Fruit fly (Drosophila melanogaster) whole organism, adult: ENCODE data around the gene CG14237.
A peak's percentile ranks its signal among the peaks of the same experiment; 100 is the strongest.

Experiments used
- CG11617 ChIP-seq: fragments of 200-800 bp; sonication (Bioruptor generic); optimal IDR thresholded peaks from 2 replicates; lab custom pipeline; 2017; ENCODE audit warnings: mild to moderate bottlenecking, missing biosample characterization, missing genetic modification reagents, missing genetic modification characterization
- CG12768 ChIP-seq: fragments of 200-800 bp; sonication (Bioruptor generic); optimal IDR thresholded peaks from 2 replicates; lab custom pipeline; 2017; ENCODE audit warnings: missing biosample characterization, missing genetic modification characterization, mild to moderate bottlenecking, moderate library complexity, missing genetic modification reagents
- CG14711 ChIP-seq: fragments of 200-800 bp; sonication (Bioruptor generic); optimal IDR thresholded peaks from 2 replicates; lab custom pipeline; 2018; ENCODE audit warnings: missing biosample characterization, mild to moderate bottlenecking, missing genetic modification characterization, moderate library complexity
- CG1620 ChIP-seq: fragments of 200-800 bp; sonication (Bioruptor generic); optimal IDR thresholded peaks from 2 replicates; lab custom pipeline; 2016; ENCODE audit warnings: missing biosample characterization, missing genetic modification characterization
- CG33017 ChIP-seq: fragments of 200-800 bp; sonication (Bioruptor generic); optimal IDR thresholded peaks from 2 replicates; lab custom pipeline; 2018; ENCODE audit warnings: missing biosample characterization, mild to moderate bottlenecking, missing genetic modification characterization, moderate library complexity
- CG5204 ChIP-seq: fragments of 200-800 bp; sonication (Bioruptor generic); optimal IDR thresholded peaks from 2 replicates; lab custom pipeline; 2016; ENCODE audit warnings: missing biosample characterization, missing genetic modification characterization
- CG7045 ChIP-seq: fragments of 200-800 bp; sonication (Bioruptor generic); optimal IDR thresholded peaks from 2 replicates; lab custom pipeline; 2017; ENCODE audit warnings: missing biosample characterization, mild to moderate bottlenecking, missing genetic modification characterization
- CG7101 ChIP-seq: fragments of 200-800 bp; sonication (Bioruptor generic); optimal IDR thresholded peaks from 2 replicates; lab custom pipeline; 2018; ENCODE audit warnings: missing biosample characterization, mild to moderate bottlenecking, missing genetic modification characterization, moderate library complexity
- Clk ChIP-seq: fragments of 200-800 bp; sonication (Bioruptor generic); optimal IDR thresholded peaks from 2 replicates; lab custom pipeline; 2017; ENCODE audit warnings: missing biosample characterization, missing genetic modification characterization
- Crg-1 ChIP-seq: fragments of 200-800 bp; sonication (Bioruptor generic); optimal IDR thresholded peaks from 2 replicates; lab custom pipeline; 2016; ENCODE audit warnings: missing biosample characterization, missing genetic modification characterization
- Hr96 ChIP-seq: fragments of 200-800 bp; sonication (Bioruptor generic); optimal IDR thresholded peaks from 2 replicates; lab custom pipeline; 2016; ENCODE audit warnings: missing biosample characterization, missing genetic modification characterization
- Mnt ChIP-seq: fragments of 200-800 bp; sonication (Bioruptor generic); optimal IDR thresholded peaks from 2 replicates; lab custom pipeline; 2016; ENCODE audit warnings: missing biosample characterization, mild to moderate bottlenecking, missing genetic modification characterization
- bab1 ChIP-seq: fragments of 200-800 bp; sonication (Bioruptor generic); optimal IDR thresholded peaks from 3 replicates; lab custom pipeline; 2019; ENCODE audit warnings: missing biosample characterization, mild to moderate bottlenecking, missing genetic modification characterization, moderate library complexity
- cic ChIP-seq: fragments of 200-800 bp; sonication (Bioruptor generic); optimal IDR thresholded peaks from 2 replicates; lab custom pipeline; 2017; ENCODE audit warnings: missing biosample characterization, mild to moderate bottlenecking, missing genetic modification characterization, moderate library complexity
- cnc ChIP-seq, 2 experiments: fragments of >200 bp; optimal IDR thresholded peaks; 2 replicates each; lab custom pipeline; 2017
- kay ChIP-seq: fragments of 200-800 bp; sonication (Bioruptor generic); peaks from one replicate; lab custom pipeline; 2016; ENCODE audit warnings: missing biosample characterization, missing genetic modification characterization, borderline replicate concordance
- ovo ChIP-seq: fragments of 200-800 bp; sonication (Bioruptor generic); optimal IDR thresholded peaks from 2 replicates; lab custom pipeline; 2016; ENCODE audit warnings: missing biosample characterization, missing genetic modification characterization
- pad ChIP-seq: fragments of 200-800 bp; sonication (Bioruptor generic); optimal IDR thresholded peaks from 3 replicates; lab custom pipeline; 2017; ENCODE audit warnings: missing biosample characterization, missing genetic modification characterization, mild to moderate bottlenecking, moderate library complexity, missing genetic modification reagents
- tj ChIP-seq: fragments of 200-800 bp; sonication (Bioruptor generic); optimal IDR thresholded peaks from 3 replicates; lab custom pipeline; 2017; ENCODE audit warnings: missing biosample characterization, mild to moderate bottlenecking, missing genetic modification characterization, moderate library complexity
- toe ChIP-seq: fragments of 200-800 bp; sonication (Bioruptor generic); optimal IDR thresholded peaks from 2 replicates; lab custom pipeline; 2016; ENCODE audit warnings: missing biosample characterization, missing genetic modification characterization

The CG14237 gene

dm6 chr3R:26481231-26481630 lies 24.6 kb downstream of the CG14237 start:
- no peak for TF ChIP-seq CG5204 (GFP tag; lab: Kevin White, UChicago)
- TF ChIP-seq cnc (optimal IDR thresholded peaks at IDR 0.05; lab: Kevin White, UChicago): no peak
- no peak for TF ChIP-seq bab1 (GFP tag; lab: Kevin White, UChicago)
- TF ChIP-seq Mnt: no peak
- TF ChIP-seq Hr96 (GFP tag; lab: Kevin White, UChicago): no peak
- TF ChIP-seq CG1620 (GFP tag; lab: Kevin White, UChicago): no peak
- no peak for TF ChIP-seq CG7045 (GFP tag; lab: Kevin White, UChicago)
- TF ChIP-seq CG7101 (tag; lab: Kevin White, UChicago): no peak

dm6 chr3R:26483657-26484056 lies 27.0 kb downstream of the CG14237 start:
- TF ChIP-seq kay (GFP tag; lab: Kevin White, UChicago): no peak
- no peak for TF ChIP-seq Clk (GFP tag; lab: Kevin White, UChicago)
- TF ChIP-seq CG1620 (GFP tag; lab: Kevin White, UChicago): no peak
- no peak for TF ChIP-seq cic
- no peak for TF ChIP-seq CG33017 (tag; lab: Kevin White, UChicago)
- no peak for TF ChIP-seq CG5204 (GFP tag; lab: Kevin White, UChicago)
- no peak for TF ChIP-seq CG14711
- no peak for TF ChIP-seq cnc (optimal IDR thresholded peaks at IDR 0.05; lab: Kevin White, UChicago)
- TF ChIP-seq Hr96 (GFP tag; lab: Kevin White, UChicago): no peak
- TF ChIP-seq Crg-1 (GFP tag; lab: Kevin White, UChicago): no peak
- TF ChIP-seq Mnt: no peak
- TF ChIP-seq CG12768: no peak

- TF ChIP-seq Crg-1 (GFP tag; lab: Kevin White, UChicago): no peak
- TF ChIP-seq cnc (optimal IDR thresholded peaks at IDR 0.05; lab: Kevin White, UChicago): no peak
- no peak for TF ChIP-seq Mnt
- TF ChIP-seq tj: no peak
- TF ChIP-seq Hr96 (GFP tag; lab: Kevin White, UChicago): no peak
- no peak for TF ChIP-seq kay (GFP tag; lab: Kevin White, UChicago)
- no peak for TF ChIP-seq CG11617
- no peak for TF ChIP-seq CG14711
- no peak for TF ChIP-seq bab1 (GFP tag; lab: Kevin White, UChicago)
- no peak for TF ChIP-seq CG7045 (GFP tag; lab: Kevin White, UChicago)
- no peak for TF ChIP-seq CG33017 (tag; lab: Kevin White, UChicago)
- no peak for TF ChIP-seq cic
- TF ChIP-seq toe: no peak
- TF ChIP-seq CG7101 (tag; lab: Kevin White, UChicago): no peak
- TF ChIP-seq CG5204 (GFP tag; lab: Kevin White, UChicago): no peak
- no peak for TF ChIP-seq CG12768
- TF ChIP-seq ovo (GFP tag; lab: Kevin White, UChicago): no peak
These were observed 27.8 kb downstream of the CG14237 start for dm6 chr3R:26484511-26484910.

- TF ChIP-seq CG5204 (GFP tag; lab: Kevin White, UChicago) (no peak), toe (no peak), CG11617 (no peak), Crg-1 (GFP tag; lab: Kevin White, UChicago) (no peak), cnc (optimal IDR thresholded peaks at IDR 0.05; lab: Kevin White, UChicago) (no peak), CG1620 (GFP tag; lab: Kevin White, UChicago) (no peak), kay (GFP tag; lab: Kevin White, UChicago) (no peak), Hr96 (GFP tag; lab: Kevin White, UChicago) (no peak), pad (GFP tag; lab: Kevin White, UChicago) (no peak), Mnt (no peak), CG7101 (tag; lab: Kevin White, UChicago) (no peak), CG12768 (no peak), tj (no peak), CG7045 (GFP tag; lab: Kevin White, UChicago) (no peak), ovo (GFP tag; lab: Kevin White, UChicago) (no peak)
These were observed 28.7 kb downstream of the CG14237 start for dm6 chr3R:26485240-26485865.

dm6 chr3R:26489456-26489855 lies 32.8 kb downstream of the CG14237 start:
- TF ChIP-seq toe (no peak), Clk (GFP tag; lab: Kevin White, UChicago) (no peak), tj (no peak)

dm6 chr3R:26494247-26494646 lies 37.6 kb downstream of the CG14237 start:
- no peak for TF ChIP-seq toe
- peak; percentile 4 for TF ChIP-seq CG33017 (tag; lab: Kevin White, UChicago)

- TF ChIP-seq Clk (GFP tag; lab: Kevin White, UChicago) (no peak), CG11617 (no peak), Crg-1 (GFP tag; lab: Kevin White, UChicago) (no peak), CG1620 (GFP tag; lab: Kevin White, UChicago) (no peak), kay (GFP tag; lab: Kevin White, UChicago) (peak; percentile 1), ovo (GFP tag; lab: Kevin White, UChicago) (no peak), Mnt (no peak)
These were observed 39.7 kb downstream of the CG14237 start for dm6 chr3R:26496356-26496755.
